Fruit fly (Drosophila melanogaster): ENCODE measurements around the gene CG32814.

- TF ChIP-seq fru (optimal IDR thresholded peaks at IDR 0.05) = no peak
- no peak for TF ChIP-seq CG15601 (tag; optimal IDR thresholded peaks at IDR 0.05)
- TF ChIP-seq CG12744 (GFP tag; optimal IDR thresholded peaks at IDR 0.05) = no peak
- TF ChIP-seq sens (GFP tag) = peak; percentile 50
- TF ChIP-seq CG2875 (GFP tag; optimal IDR thresholded peaks at IDR 0.05) = no peak
- no peak for TF ChIP-seq CG4424 (GFP tag; optimal IDR thresholded peaks at IDR 0.05)
- TF ChIP-seq fd64A (GFP tag; optimal IDR thresholded peaks at IDR 0.05) = no peak
- no peak for TF ChIP-seq CG18764 (GFP tag; optimal IDR thresholded peaks at IDR 0.05)
- TF ChIP-seq CG6765 (GFP tag; optimal IDR thresholded peaks at IDR 0.05) = no peak
- TF ChIP-seq Abd-B (GFP tag; optimal IDR thresholded peaks at IDR 0.05) = no peak
- TF ChIP-seq tna (GFP tag; IDR thresholded peaks at IDR 0.05; ENCODE audit: partially characterized antibody) = no peak
These were observed 4.0 kb upstream of the CG32814 start, which contains the start of the genes Cdc45 and Rpp21 for dm6 chrX:1030478-1030877.

Data from whole organism, embryonic.